Worm (Caenorhabditis elegans) whole organism, L1 larva: ENCODE data around the gene ubc-19.

Source experiments
- C34B4.2 ChIP-seq: sonication (generic microtip); optimal IDR thresholded peaks from 2 replicates; lab custom pipeline; 2017; ENCODE audit warnings: mild to moderate bottlenecking, missing genetic modification characterization, missing compliant biosample characterization
- F16B12.6 ChIP-seq: fragments of 150-350 bp; optimal IDR thresholded peaks from 2 replicates; lab custom pipeline; 2014; ENCODE audit warnings: missing biosample characterization, missing genetic modification characterization
- Y116A8C.19 ChIP-seq: sonication (generic microtip); optimal IDR thresholded peaks from 2 replicates; lab custom pipeline; 2016; ENCODE audit warnings: missing compliant biosample characterization, missing genetic modification characterization, borderline replicate concordance
- alr-1 ChIP-seq: fragments of 200-800 bp; sonication (Bioruptor generic); optimal IDR thresholded peaks from 2 replicates; lab custom pipeline; 2018; ENCODE audit warnings: borderline replicate concordance, mild to moderate bottlenecking, missing genetic modification characterization, missing compliant biosample characterization
- ama-1 ChIP-seq: fragments of 150-350 bp; optimal IDR thresholded peaks from 2 replicates; lab custom pipeline; 2014
- blmp-1 ChIP-seq: fragments of 150-350 bp; optimal IDR thresholded peaks from 2 replicates; lab custom pipeline; 2014; ENCODE audit warnings: missing biosample characterization, missing genetic modification characterization
- ceh-63 ChIP-seq: fragments of 200-800 bp; sonication (Bioruptor generic); optimal IDR thresholded peaks from 2 replicates; lab custom pipeline; 2018; ENCODE audit warnings: mild to moderate bottlenecking, missing genetic modification characterization, missing compliant biosample characterization
- ceh-82 ChIP-seq, 3 experiments: fragments of 150-350 bp in 1 of 3; sonication (generic microtip) in 2 of 3; optimal IDR thresholded peaks; 2 replicates each; lab custom pipeline; 2014 to 2017; ENCODE audit warnings: missing biosample characterization in 3 of 3, missing genetic modification characterization in 3 of 3
- ceh-88 ChIP-seq: fragments of 200-800 bp; sonication (Bioruptor generic); IDR thresholded peaks from 2 replicates; pipeline ENCODE4 v1.3.6; 2022; ENCODE audit warnings: missing genetic modification characterization, missing compliant biosample characterization
- ceh-90 ChIP-seq: sonication (generic microtip); optimal IDR thresholded peaks from 2 replicates; lab custom pipeline; 2016; ENCODE audit warnings: missing genetic modification characterization, missing compliant biosample characterization
- ces-1 ChIP-seq: fragments of 150-350 bp; optimal IDR thresholded peaks from 2 replicates; lab custom pipeline; 2014; ENCODE audit warnings: missing biosample characterization, missing genetic modification reagents, missing genetic modification characterization
- efl-1 ChIP-seq, 4 experiments: fragments of 150-350 bp; optimal IDR thresholded peaks in 3 of 4; peaks in 1 of 4; 1 replicate in 1 of 4; 2 replicates in 3 of 4; lab custom pipeline; 2014; ENCODE audit warnings: missing biosample characterization in 2 of 4, missing genetic modification characterization in 2 of 4, missing genetic modification reagents in 2 of 4
- egl-27 ChIP-seq, 2 experiments: fragments of 150-350 bp in 1 of 2; sonication (generic microtip); optimal IDR thresholded peaks; 3 replicates each; lab custom pipeline; 2017 to 2018; ENCODE audit warnings: missing biosample characterization in 2 of 2, missing genetic modification characterization in 2 of 2, missing genetic modification reagents in 2 of 2
- elt-2 ChIP-seq: sonication (generic microtip); optimal IDR thresholded peaks from 2 replicates; lab custom pipeline; 2016; ENCODE audit warnings: missing genetic modification characterization, mild to moderate bottlenecking, inconsistent platforms, missing compliant biosample characterization, missing genetic modification reagents
- elt-3 ChIP-seq, 6 experiments: fragments of 150-350 bp in 1 of 6; sonication (generic microtip); optimal IDR thresholded peaks; 2 replicates each; lab custom pipeline; 2017 to 2018; ENCODE audit warnings: missing biosample characterization in 6 of 6, missing genetic modification characterization in 6 of 6, inconsistent platforms in 1 of 6
- ets-5 ChIP-seq: fragments of 200-800 bp; sonication (Bioruptor generic); IDR thresholded peaks from 2 replicates; pipeline ENCODE4 v1.3.6; 2022; ENCODE audit warnings: missing genetic modification characterization, missing compliant biosample characterization
- fkh-10 ChIP-seq: sonication (generic microtip); optimal IDR thresholded peaks from 2 replicates; lab custom pipeline; 2017; ENCODE audit warnings: missing biosample characterization, missing genetic modification reagents, missing genetic modification characterization
- fkh-8 ChIP-seq: sonication (generic microtip); optimal IDR thresholded peaks from 2 replicates; lab custom pipeline; 2016; ENCODE audit warnings: mild to moderate bottlenecking, missing genetic modification characterization, missing compliant biosample characterization
- fos-1 ChIP-seq: fragments of 150-350 bp; optimal IDR thresholded peaks from 2 replicates; lab custom pipeline; 2014; ENCODE audit warnings: missing biosample characterization, missing genetic modification characterization
- grh-1 ChIP-seq: fragments of 200-800 bp; sonication (Bioruptor generic); IDR thresholded peaks from 2 replicates; pipeline ENCODE4 v1.3.6; 2022; ENCODE audit warnings: missing genetic modification reagents, missing genetic modification characterization, missing compliant biosample characterization
- jun-1 ChIP-seq: fragments of 150-350 bp; optimal IDR thresholded peaks from 2 replicates; lab custom pipeline; 2014; ENCODE audit warnings: missing biosample characterization, missing genetic modification reagents, missing genetic modification characterization
- lin-13 ChIP-seq: fragments of 150-350 bp; optimal IDR thresholded peaks from 2 replicates; lab custom pipeline; 2014; ENCODE audit warnings: missing biosample characterization, missing genetic modification reagents, missing genetic modification characterization
- lin-39 ChIP-seq: fragments of 150-350 bp; optimal IDR thresholded peaks from 2 replicates; lab custom pipeline; 2014; ENCODE audit warnings: missing biosample characterization, missing genetic modification reagents, missing genetic modification characterization
- lir-3 ChIP-seq: sonication (generic microtip); optimal IDR thresholded peaks from 2 replicates; lab custom pipeline; 2016; ENCODE audit warnings: mild to moderate bottlenecking, missing genetic modification characterization, moderate library complexity, missing compliant biosample characterization; ENCODE audit not compliant: poor library complexity
- mdl-1 ChIP-seq, 2 experiments: fragments of 150-350 bp; optimal IDR thresholded peaks; 2 replicates each; lab custom pipeline; 2014 to 2017; ENCODE audit warnings: missing biosample characterization in 2 of 2, missing genetic modification characterization in 2 of 2, inconsistent platforms in 1 of 2
- mef-2 ChIP-seq: fragments of 150-350 bp; optimal IDR thresholded peaks from 2 replicates; lab custom pipeline; 2014; ENCODE audit warnings: missing biosample characterization, missing genetic modification characterization
- nhr-11 ChIP-seq: fragments of 150-350 bp; optimal IDR thresholded peaks from 2 replicates; lab custom pipeline; 2014; ENCODE audit warnings: missing biosample characterization, missing genetic modification characterization
- nhr-19 ChIP-seq: fragments of 200-800 bp; sonication (Bioruptor generic); conservative IDR thresholded peaks from 2 replicates; pipeline ENCODE4 v1.3.6; 2022; ENCODE audit warnings: missing genetic modification characterization, missing compliant biosample characterization
- nhr-237 ChIP-seq: fragments of 150-350 bp; optimal IDR thresholded peaks from 2 replicates; lab custom pipeline; 2014; ENCODE audit warnings: missing biosample characterization, missing genetic modification characterization
- nhr-28 ChIP-seq: fragments of 150-350 bp; optimal IDR thresholded peaks from 2 replicates; lab custom pipeline; 2014; ENCODE audit warnings: missing biosample characterization, missing genetic modification characterization
- nhr-47 ChIP-seq: sonication (generic microtip); optimal IDR thresholded peaks from 2 replicates; lab custom pipeline; 2016; ENCODE audit warnings: mild to moderate bottlenecking, missing genetic modification characterization, moderate library complexity, missing compliant biosample characterization
- nhr-76 ChIP-seq: sonication (generic microtip); optimal IDR thresholded peaks from 2 replicates; lab custom pipeline; 2017; ENCODE audit warnings: missing biosample characterization, missing genetic modification characterization
- nhr-77 ChIP-seq: fragments of 150-350 bp; optimal IDR thresholded peaks from 2 replicates; lab custom pipeline; 2014; ENCODE audit warnings: missing biosample characterization, missing genetic modification characterization
- nhr-84 ChIP-seq: sonication (generic microtip); optimal IDR thresholded peaks from 2 replicates; lab custom pipeline; 2017; ENCODE audit warnings: missing biosample characterization, missing genetic modification characterization
- nhr-90 ChIP-seq: sonication (generic microtip); optimal IDR thresholded peaks from 2 replicates; lab custom pipeline; 2016; ENCODE audit warnings: mild to moderate bottlenecking, missing genetic modification characterization, missing compliant biosample characterization; ENCODE audit not compliant: poor library complexity
- pag-3 ChIP-seq: sonication (generic microtip); optimal IDR thresholded peaks from 2 replicates; lab custom pipeline; 2017; ENCODE audit warnings: missing genetic modification characterization, mild to moderate bottlenecking, missing compliant biosample characterization, antibody characterized with exemption, borderline replicate concordance; ENCODE audit not compliant: insufficient read depth
- pax-3 ChIP-seq: fragments of 200-800 bp; sonication (Bioruptor generic); optimal IDR thresholded peaks from 2 replicates; lab custom pipeline; 2018; ENCODE audit warnings: mild to moderate bottlenecking, missing genetic modification characterization, moderate library complexity, missing compliant biosample characterization
- snpc-4 ChIP-seq: fragments of 150-350 bp; optimal IDR thresholded peaks from 2 replicates; lab custom pipeline; 2014; ENCODE audit warnings: missing biosample characterization, missing genetic modification characterization
- snu-23 ChIP-seq: sonication (generic microtip); optimal IDR thresholded peaks from 2 replicates; lab custom pipeline; 2016; ENCODE audit warnings: missing genetic modification characterization, missing compliant biosample characterization
- sox-4 ChIP-seq: sonication (generic microtip); optimal IDR thresholded peaks from 2 replicates; lab custom pipeline; 2016; ENCODE audit warnings: missing genetic modification characterization, missing compliant biosample characterization
- sptf-1 ChIP-seq: fragments of 150-350 bp; optimal IDR thresholded peaks from 2 replicates; lab custom pipeline; 2014; ENCODE audit warnings: missing biosample characterization, missing genetic modification characterization
- swsn-7 ChIP-seq: sonication (generic microtip); optimal IDR thresholded peaks from 2 replicates; lab custom pipeline; 2016; ENCODE audit warnings: missing genetic modification characterization, missing compliant biosample characterization
- tbx-2 ChIP-seq: sonication (generic microtip); optimal IDR thresholded peaks from 2 replicates; lab custom pipeline; 2016; ENCODE audit warnings: missing genetic modification characterization, missing compliant biosample characterization
- unc-30 ChIP-seq: sonication (generic microtip); optimal IDR thresholded peaks from 2 replicates; lab custom pipeline; 2017; ENCODE audit warnings: missing biosample characterization, missing genetic modification characterization
- unc-62 ChIP-seq: fragments of 150-350 bp; optimal IDR thresholded peaks from 2 replicates; lab custom pipeline; 2014; ENCODE audit warnings: missing biosample characterization, missing genetic modification reagents, missing genetic modification characterization
- unc-86 ChIP-seq: sonication (generic microtip); optimal IDR thresholded peaks from 2 replicates; lab custom pipeline; 2016; ENCODE audit warnings: missing genetic modification characterization, missing compliant biosample characterization
- unc-98 ChIP-seq: fragments of 200-800 bp; sonication (Bioruptor generic); IDR thresholded peaks from 2 replicates; pipeline ENCODE4 v1.3.6; 2022; ENCODE audit warnings: missing genetic modification characterization, missing compliant biosample characterization
- xbp-1 ChIP-seq: sonication (generic microtip); optimal IDR thresholded peaks from 2 replicates; lab custom pipeline; 2016; ENCODE audit warnings: missing genetic modification characterization, missing compliant biosample characterization
- ztf-11 ChIP-seq, 2 experiments: sonication (generic microtip); optimal IDR thresholded peaks; 2 replicates each; lab custom pipeline; 2016 to 2017; ENCODE audit warnings: missing genetic modification characterization in 2 of 2, missing biosample characterization in 1 of 2, missing compliant biosample characterization in 1 of 2

The ubc-19 gene

ce11 chrV:18724810-18725209 is 35.2 kb upstream of the ubc-19 start:
- TF ChIP-seq ztf-11 (tag; optimal IDR thresholded peaks at IDR 0.05; lab: Kevin White, UChicago): peak in 1 of 2 experiments; percentile 10
- peak; percentile 10 for TF ChIP-seq ceh-63
- TF ChIP-seq, all 84 proteins: peak for 2; not testable (repeated sequence) for 82

- TF ChIP-seq mdl-1 (tag; optimal IDR thresholded peaks at IDR 0.05; lab: Kevin White, UChicago) (no peak), xbp-1 (no peak), nhr-77 (tag; lab: Kevin White, UChicago) (no peak), nhr-28 (tag; lab: Kevin White, UChicago) (no peak), alr-1 (tag; lab: Kevin White, UChicago) (peak; percentile 97)
Observed at ce11 chrV:18724076-18724475, 34.5 kb upstream of the ubc-19 start.

DNA sequence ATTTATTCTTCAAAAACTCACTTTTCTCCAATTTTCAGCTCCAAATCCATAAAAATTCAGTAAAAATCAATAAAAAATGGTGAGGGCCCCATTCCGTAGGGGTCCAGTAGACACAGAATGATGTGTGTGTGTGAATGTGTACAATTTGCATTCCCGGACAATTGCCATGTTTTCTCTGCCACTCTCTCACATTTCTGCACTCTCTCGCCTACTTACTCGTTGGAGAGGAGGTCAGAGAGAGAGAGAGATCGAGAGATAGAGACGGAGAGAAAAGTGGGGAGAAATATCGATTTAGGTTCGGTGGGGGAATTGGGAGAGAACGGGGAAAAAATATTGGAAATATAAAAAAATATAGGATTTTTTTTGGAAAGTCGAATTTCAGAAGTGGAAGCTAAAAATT is 34.0 kb upstream of the ubc-19 start:
- TF ChIP-seq nhr-237 (peak; percentile 80), unc-62 (GFP tag; lab: Kevin White, UChicago) (no peak), F16B12.6 (tag; lab: Kevin White, UChicago) (peak; percentile 58), unc-98 (GFP tag; lab: Robert Waterston, UW) (no peak), mef-2 (no peak), snu-23 (GFP tag; lab: Kevin White, UChicago) (peak; percentile 94), fos-1 (tag; lab: Kevin White, UChicago) (peak; percentile 75), nhr-90 (tag; lab: Kevin White, UChicago) (peak; percentile 85), ceh-82 (tag; optimal IDR thresholded peaks at IDR 0.05; lab: Kevin White, UChicago) (peak; percentile 75 to 90 (median 85)), nhr-11 (tag; lab: Kevin White, UChicago) (peak; percentile 68), efl-1 (optimal IDR thresholded peaks at IDR 0.05; lab: Kevin White, UChicago) (peak; percentile 78 to 86), efl-1 (GFP tag; optimal IDR thresholded peaks at IDR 0.05 in 1 of 2; lab: Kevin White, UChicago) (peak; percentile 79 to 98), sox-4 (tag; lab: Kevin White, UChicago) (peak; percentile 37), ces-1 (no peak), elt-2 (peak; percentile 35), lin-39 (tag; lab: Kevin White, UChicago) (peak; percentile 30), ceh-88 (GFP tag; lab: Robert Waterston, UW) (no peak), Y116A8C.19 (no peak), ceh-90 (peak; percentile 13), unc-30 (tag; lab: Kevin White, UChicago) (no peak), tbx-2 (tag; lab: Kevin White, UChicago) (peak; percentile 93), nhr-76 (tag; lab: Kevin White, UChicago) (no peak), egl-27 (tag; optimal IDR thresholded peaks at IDR 0.05; lab: Kevin White, UChicago) (peak in 1 of 2 experiments; percentile 64), nhr-84 (tag; lab: Kevin White, UChicago) (no peak), fkh-8 (tag; lab: Kevin White, UChicago) (no peak), blmp-1 (tag; lab: Kevin White, UChicago) (peak; percentile 11), unc-86 (peak; percentile 86), swsn-7 (peak; percentile 95), pax-3 (tag; lab: Kevin White, UChicago) (no peak), sptf-1 (no peak), nhr-77 (tag; lab: Kevin White, UChicago) (peak; percentile 64), grh-1 (GFP tag; lab: Robert Waterston, UW) (peak; percentile 72), nhr-47 (tag; lab: Kevin White, UChicago) (peak; percentile 95), lir-3 (no peak), C34B4.2 (no peak), elt-3 (tag; optimal IDR thresholded peaks at IDR 0.05; lab: Kevin White, UChicago) (peak in 1 of 6 experiments; percentile 38), jun-1 (tag; lab: Kevin White, UChicago) (peak; percentile 70), ets-5 (GFP tag; lab: Robert Waterston, UW) (no peak), ama-1 (lab: Kevin White, UChicago) (no peak), fkh-10 (GFP tag; lab: Kevin White, UChicago) (no peak), pag-3 (no peak), nhr-19 (GFP tag; lab: Robert Waterston, UW) (peak; percentile 90), snpc-4 (tag; lab: Kevin White, UChicago) (peak; percentile 86), lin-13 (GFP tag; lab: Kevin White, UChicago) (peak; percentile 57)
